Fruit fly (Drosophila melanogaster): Measurements from ENCODE around the gene vret.

vret gene

dm6 chr3R:22781412-22781811, 36.0 kb upstream of the vret start (continued):
- TF ChIP-seq CG15269 (tag; optimal IDR thresholded peaks at IDR 0.05) (no peak), CG9437 (GFP tag; optimal IDR thresholded peaks at IDR 0.05) (no peak), caup (GFP tag; optimal IDR thresholded peaks at IDR 0.05; ENCODE audit: severe bottlenecking) (peak; percentile 8), CG10366 (GFP tag; IDR thresholded peaks at IDR 0.05) (peak; percentile 30; the same call in 1 of the 2 replicates), CG11560 (tag; IDR thresholded peaks at IDR 0.05) (no peak), tap (tag; optimal IDR thresholded peaks at IDR 0.05) (no peak), Drgx (GFP tag; IDR thresholded peaks at IDR 0.05) (peak; percentile 80), CrebB (tag; optimal IDR thresholded peaks at IDR 0.05) (peak; percentile 11), Pdp1 (GFP tag; optimal IDR thresholded peaks at IDR 0.05) (peak in 1 of 2 experiments; percentile 93), cad (GFP tag; optimal IDR thresholded peaks at IDR 0.05) (no peak), Doc2 (GFP tag; IDR thresholded peaks at IDR 0.05) (no peak), gsb (GFP tag; IDR thresholded peaks at IDR 0.05) (peak; percentile 48; the same call in 1 of the 2 replicates), HHEX (GFP tag; optimal IDR thresholded peaks at IDR 0.05) (no peak), bigmax (GFP tag; optimal IDR thresholded peaks at IDR 0.05) (peak; percentile 43), CG12071 (GFP tag; optimal IDR thresholded peaks at IDR 0.05) (peak; percentile 27), bsh (GFP tag; optimal IDR thresholded peaks at IDR 0.05) (peak in 1 of 2 experiments; percentile 14), CHES-1-like (GFP tag; optimal IDR thresholded peaks at IDR 0.05) (peak; percentile 2), ro (GFP tag; IDR thresholded peaks at IDR 0.05) (no peak), NFAT (GFP tag; IDR thresholded peaks at IDR 0.05) (peak; percentile 60; the same call in 1 of the 2 replicates), Nf-YA (GFP tag; IDR thresholded peaks at IDR 0.05) (no peak), eve (GFP tag; optimal IDR thresholded peaks at IDR 0.05) (no peak), CG14965 (GFP tag; optimal IDR thresholded peaks at IDR 0.05; ENCODE audit: borderline replicate concordance) (no peak), dysf (GFP tag; IDR thresholded peaks at IDR 0.05) (0 out of 3 replicates have a peak, but pooled peaks have one; percentile 19), YL-1 (GFP tag; optimal IDR thresholded peaks at IDR 0.05) (no peak), CkIIα-i1 (GFP tag; IDR thresholded peaks at IDR 0.05) (no peak), ase (GFP tag; IDR thresholded peaks at IDR 0.05) (no peak), Deaf1 (tag; optimal IDR thresholded peaks at IDR 0.05) (peak; percentile 97), bowl (GFP tag; IDR thresholded peaks at IDR 0.05) (peak; percentile 58; the same call in 1 of the 2 replicates), CG3407 (GFP tag; optimal IDR thresholded peaks at IDR 0.05) (no peak), Jarid2 (GFP tag; optimal IDR thresholded peaks at IDR 0.05) (peak; percentile 56), pros (GFP tag; optimal IDR thresholded peaks at IDR 0.05) (peak; percentile 2), CG4730 (GFP tag; IDR thresholded peaks at IDR 0.05) (no peak), CG3065 (GFP tag; optimal IDR thresholded peaks at IDR 0.05) (no peak), NfI (GFP tag; optimal IDR thresholded peaks at IDR 0.05) (peak; percentile 29), fru (optimal IDR thresholded peaks at IDR 0.05) (no peak), sim (GFP tag; IDR thresholded peaks at IDR 0.05) (no peak), Hand (GFP tag; optimal IDR thresholded peaks at IDR 0.05) (peak; percentile 34), C15 (GFP tag; IDR thresholded peaks at IDR 0.05) (no peak), unpg (GFP tag; optimal IDR thresholded peaks at IDR 0.05) (no peak), CG8924 (tag; optimal IDR thresholded peaks at IDR 0.05) (peak; percentile 9), CG31224 (GFP tag; IDR thresholded peaks at IDR 0.05) (no peak), Spps (tag; optimal IDR thresholded peaks at IDR 0.05) (no peak), sd (tag; optimal IDR thresholded peaks at IDR 0.05) (peak; percentile 22), B-H2 (GFP tag; optimal IDR thresholded peaks at IDR 0.05) (peak; percentile 39), CG16813 (GFP tag; IDR thresholded peaks at IDR 0.05; ENCODE audit: partially characterized antibody) (no peak), CG1832 (GFP tag; optimal IDR thresholded peaks at IDR 0.05) (no peak), CG17568 (GFP tag; optimal IDR thresholded peaks at IDR 0.05) (no peak), Sin3A (optimal IDR thresholded peaks at IDR 0.05) (no peak), CG8765 (GFP tag; IDR thresholded peaks at IDR 0.05) (peak; percentile 96), Atf3 (GFP tag; optimal IDR thresholded peaks at IDR 0.05) (no peak), H2.0 (GFP tag; IDR thresholded peaks at IDR 0.05) (no peak), dimm (GFP tag; IDR thresholded peaks at IDR 0.05) (no peak)

Measured in whole organism, embryonic.